Worm (Caenorhabditis elegans) whole organism, dauer: ENCODE measurements around the gene vha-5.

Source experiments
- unc-62 ChIP-seq: sonication (generic microtip); optimal IDR thresholded peaks from 2 replicates; lab custom pipeline; 2017; ENCODE audit warnings: missing biosample characterization, missing genetic modification reagents, missing genetic modification characterization

The vha-5 gene

ce11 chrIV:8303668-8304067 lies at the start of gene vha-5:
Gene vha-5 (plus strand): TSS chrIV:8303968.
- no peak for TF ChIP-seq unc-62

DNA sequence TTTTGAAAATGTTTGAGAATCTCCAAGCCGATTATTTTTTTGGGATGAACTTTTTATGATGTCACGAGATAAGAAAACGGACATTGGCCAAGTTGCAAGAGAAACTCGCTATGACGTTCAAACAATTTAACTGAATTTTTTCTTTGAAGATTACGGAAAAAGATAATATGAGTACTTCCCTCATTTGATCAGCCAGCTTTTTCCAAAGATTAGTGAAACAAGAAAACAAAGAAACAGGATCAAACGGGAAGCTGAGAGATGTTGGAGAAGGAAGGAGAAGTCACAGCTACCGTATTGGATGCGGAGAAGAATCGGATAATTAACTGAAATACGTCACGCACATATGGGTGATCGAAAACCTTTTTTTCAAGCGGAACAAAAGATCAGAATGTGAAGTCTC lies 49.6 kb upstream of the vha-5 start:
- TF ChIP-seq unc-62: no peak

DNA sequence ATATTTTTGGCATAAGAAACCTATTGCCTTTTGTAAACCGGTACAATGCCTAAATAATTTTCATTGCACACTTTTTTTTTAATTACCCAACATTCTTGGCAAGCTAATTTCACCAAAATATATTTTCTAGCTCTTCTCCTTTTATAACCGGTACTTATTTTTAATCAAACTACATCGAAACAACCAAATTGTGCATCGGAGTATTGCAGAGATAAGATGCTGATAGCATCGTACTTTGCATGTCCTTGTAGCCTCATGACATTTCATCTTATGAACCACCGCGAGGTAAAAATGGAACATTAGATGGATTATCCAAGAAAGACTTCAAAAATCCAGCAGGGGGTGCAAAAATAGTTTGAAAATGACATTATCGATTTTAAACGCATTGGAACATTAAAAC lies 48.5 kb upstream of the vha-5 start:
- no peak for TF ChIP-seq unc-62

DNA sequence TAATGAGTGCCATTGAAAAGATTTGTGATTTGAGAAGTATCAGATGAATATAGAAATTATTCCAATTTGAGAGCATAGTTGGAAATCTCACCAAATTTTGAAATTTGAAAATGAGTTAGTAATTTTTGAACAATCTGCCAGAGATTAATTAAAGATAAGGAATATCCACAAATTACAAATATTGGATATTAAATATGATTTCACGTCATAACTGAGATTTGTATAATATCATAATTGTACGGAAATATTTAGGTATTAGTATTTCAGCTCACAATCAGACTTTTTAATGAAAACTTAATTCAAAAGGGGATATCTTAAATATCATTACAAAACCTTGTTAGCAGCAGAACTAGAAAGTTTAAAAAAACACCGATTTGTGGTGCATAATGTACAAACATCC lies 43.9 kb upstream of the vha-5 start, which contains the start of gene K07H8.7:
Gene K07H8.7 (minus strand): TSS at position 101 of the 400 bp plus-strand sequence.
- no peak for TF ChIP-seq unc-62

ce11 chrIV:8260848-8261638 lies 42.7 kb upstream of the vha-5 start, which contains the start of gene vit-6:
Gene vit-6 (plus strand): TSS chrIV:8261157.
- TF ChIP-seq unc-62: no peak

DNA sequence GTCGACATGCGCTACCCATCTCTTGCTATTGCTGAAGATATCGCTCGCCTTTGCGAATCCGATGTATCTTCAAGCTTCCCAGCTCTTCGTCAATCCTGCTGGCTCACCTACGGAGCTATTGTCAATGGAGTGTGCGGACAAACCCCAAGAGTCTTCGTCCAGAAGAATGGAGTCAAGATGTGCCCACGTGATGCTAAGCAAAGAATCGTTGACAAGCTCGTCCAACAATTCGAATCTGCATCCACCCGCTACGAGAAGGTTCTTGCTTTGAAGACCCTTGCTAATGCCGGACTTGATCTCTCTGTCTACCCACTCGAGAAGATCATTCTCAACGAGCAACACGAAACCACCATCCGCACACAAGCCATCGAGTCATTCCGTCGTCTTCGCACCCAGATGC lies 41.1 kb upstream of the vha-5 start:
- TF ChIP-seq unc-62: no peak

- no peak for TF ChIP-seq unc-62
Observed at ce11 chrIV:8266024-8266949, 37.5 kb upstream of the vha-5 start.

DNA sequence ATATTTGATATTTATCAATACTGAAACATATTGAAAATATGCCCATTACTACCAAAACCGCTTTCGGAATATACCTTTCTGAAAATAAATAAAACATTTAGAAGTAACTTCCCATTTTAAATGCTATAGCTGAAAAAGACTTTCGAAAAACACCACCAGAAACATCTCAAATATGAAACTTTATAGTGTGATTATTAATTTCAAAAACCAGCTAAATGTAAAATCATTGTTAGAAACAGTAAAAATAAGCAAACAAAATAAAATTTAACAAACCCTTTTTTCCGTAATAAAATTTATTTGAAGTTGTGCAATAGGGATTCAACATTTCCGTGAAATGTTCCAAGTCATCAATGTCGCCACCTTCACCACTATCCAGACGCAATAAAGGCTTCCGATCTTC lies 35.7 kb upstream of the vha-5 start, which contains the start of the genes K07H8.5 and K07H8.8:
Gene K07H8.5 (plus strand): TSS at position 301 of the 400 bp plus-strand sequence.
Gene K07H8.8 (minus strand): TSS at position 389 of the 400 bp plus-strand sequence.
- TF ChIP-seq unc-62: no peak

DNA sequence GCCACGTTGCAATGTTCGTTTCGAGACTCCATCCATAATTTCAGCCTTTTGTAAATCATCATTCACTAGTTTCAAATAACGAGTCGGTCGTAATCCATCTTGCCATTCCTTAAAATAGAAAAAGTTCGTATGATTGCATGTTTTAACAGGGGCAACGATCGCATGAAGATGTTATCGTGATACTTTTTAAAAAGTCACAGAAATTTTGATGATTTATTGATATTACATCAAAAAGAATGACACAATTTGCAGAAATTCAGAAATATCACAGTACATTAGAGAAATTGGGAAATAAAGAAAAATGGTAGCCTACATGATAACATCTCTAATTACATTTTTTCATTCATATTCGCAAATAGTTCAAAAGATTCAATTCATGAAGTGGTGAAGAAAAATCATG lies 30.4 kb upstream of the vha-5 start:
- TF ChIP-seq unc-62: no peak

DNA sequence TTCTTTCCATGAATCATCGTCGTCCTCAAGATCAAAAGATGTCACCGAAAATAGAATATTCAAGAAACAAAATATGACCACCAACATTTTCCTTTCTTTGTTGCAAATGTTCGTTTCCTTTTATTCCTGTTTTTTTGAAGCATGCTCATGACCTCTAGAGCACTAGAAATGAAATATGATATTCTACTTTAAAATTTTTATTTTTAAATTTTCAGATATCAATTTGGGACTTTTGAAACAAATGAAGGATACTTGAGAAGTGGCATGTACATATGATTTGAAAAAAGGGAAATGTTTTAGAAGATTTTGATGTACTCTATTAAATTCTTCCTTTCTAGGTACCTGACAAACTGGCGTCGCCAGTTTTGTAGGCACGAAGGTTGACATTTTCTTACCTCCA lies 28.5 kb upstream of the vha-5 start, which contains the start of gene K07H8.11:
Gene K07H8.11 (minus strand): TSS at position 101 of the 400 bp plus-strand sequence.
- TF ChIP-seq unc-62: no peak

DNA sequence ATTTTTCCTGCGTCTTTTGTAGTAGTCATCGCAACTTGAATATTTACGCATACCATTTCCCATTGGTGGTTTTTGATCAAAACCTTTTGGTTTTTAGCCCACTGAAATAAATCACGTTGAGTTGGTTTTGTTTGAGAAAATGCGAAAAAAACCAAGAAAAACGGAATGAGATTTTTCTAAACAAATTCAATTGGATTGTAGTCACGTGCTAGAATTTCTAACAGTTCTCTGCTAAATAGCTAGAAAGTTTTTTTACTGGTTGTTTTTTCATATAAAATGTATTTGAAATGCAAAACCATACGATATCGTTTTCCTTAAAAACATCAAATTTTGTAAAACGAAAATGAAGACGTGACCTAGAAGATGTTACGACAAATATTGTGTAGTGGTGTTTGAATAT lies 27.2 kb upstream of the vha-5 start, which contains the start of gene K07H8.12:
Gene K07H8.12 (minus strand): TSS at position 101 of the 400 bp plus-strand sequence.
- no peak for TF ChIP-seq unc-62

ce11 chrIV:8283214-8283613 lies 20.6 kb upstream of the vha-5 start:
- TF ChIP-seq unc-62: no peak

- TF ChIP-seq unc-62: no peak
Observed at ce11 chrIV:8286352-8286751, 17.4 kb upstream of the vha-5 start, which contains the start of gene K07H8.9. Gene K07H8.9 (minus strand): TSS chrIV:8286476.

DNA sequence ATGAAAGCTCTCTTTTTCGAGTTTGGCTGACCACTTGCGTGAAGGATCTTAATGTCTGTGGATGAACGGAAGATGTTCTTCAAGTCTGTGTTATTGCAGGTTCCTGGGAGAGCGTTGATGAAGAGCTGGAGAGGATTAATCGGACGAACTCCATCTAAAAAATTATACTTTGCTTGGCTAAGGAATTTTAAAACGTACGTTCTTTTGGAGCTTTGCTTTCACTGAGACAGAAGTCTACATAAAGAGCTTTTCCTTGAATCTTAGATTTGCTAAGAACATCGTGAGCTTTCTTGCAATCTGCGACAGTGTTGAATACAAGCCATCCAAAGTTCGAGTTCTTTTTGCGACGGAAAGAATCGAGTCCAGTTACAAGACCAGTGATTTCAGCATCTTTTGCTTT lies 16.5 kb upstream of the vha-5 start:
- no peak for TF ChIP-seq unc-62

- no peak for TF ChIP-seq unc-62
Observed at ce11 chrIV:8289105-8289504, 14.7 kb upstream of the vha-5 start.

DNA sequence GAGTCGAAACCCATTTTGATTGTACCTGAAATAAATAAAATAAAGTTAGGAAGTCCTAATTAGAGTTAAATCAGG lies 14.4 kb upstream of the vha-5 start, which contains the start of gene nucl-1:
Gene nucl-1 (minus strand): TSS at position 26 of the 75 bp plus-strand sequence.
- no peak for TF ChIP-seq unc-62

ce11 chrIV:8289580-8290323 lies 14.0 kb upstream of the vha-5 start, which contains the start of gene daf-31:
Gene daf-31 (plus strand): TSS chrIV:8290273.
- no peak for TF ChIP-seq unc-62
